Worm (Caenorhabditis elegans): Measurements from ENCODE around the gene F44E5.4.
A peak's percentile ranks its signal among the peaks of the same experiment; 100 is the strongest.

Gene F44E5.4

DNA sequence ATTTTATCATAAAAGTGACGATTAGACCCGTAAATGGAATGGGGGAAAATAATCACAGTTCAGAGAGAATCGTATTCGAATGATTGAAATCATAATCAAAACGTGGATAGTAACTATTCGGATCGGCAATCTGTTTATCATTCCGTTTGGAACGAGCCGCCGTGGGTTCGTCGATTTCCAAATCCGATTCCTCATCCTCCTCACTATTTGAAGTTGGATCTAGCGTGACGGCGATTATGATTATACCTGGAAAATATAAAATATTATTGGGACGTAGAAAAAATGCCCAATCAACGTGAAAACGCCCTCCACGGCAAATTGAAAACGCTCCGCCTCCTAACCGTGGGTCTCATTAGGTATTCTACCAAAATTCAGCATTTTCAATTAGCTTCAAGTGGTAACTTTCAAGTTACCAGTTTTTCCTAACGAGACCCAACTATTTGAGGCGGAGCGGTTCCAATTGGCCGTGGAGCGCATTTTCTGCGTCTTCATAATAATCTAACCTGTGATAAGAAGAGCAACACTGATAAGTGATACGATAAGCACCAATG lies 27.9 kb downstream of the F44E5.4 start (continued):
- TF ChIP-seq hmg-20 (GFP tag; IDR thresholded peaks at IDR 0.05) = no peak
- TF ChIP-seq unc-62 (GFP tag; optimal IDR thresholded peaks at IDR 0.05) = no peak
- no peak for TF ChIP-seq him-1 (tag; optimal IDR thresholded peaks at IDR 0.05)
- TF ChIP-seq madf-10 (tag; optimal IDR thresholded peaks at IDR 0.05) = peak; percentile 58
- TF ChIP-seq T26A5.8 (tag; optimal IDR thresholded peaks at IDR 0.05) = peak; percentile 26
- 0 out of 2 replicates have a peak, but pooled peaks have one; percentile 33 for TF ChIP-seq dox-1 (GFP tag; IDR thresholded peaks at IDR 0.05)
- no peak for TF ChIP-seq attf-6 (GFP tag; IDR thresholded peaks at IDR 0.05)
- TF ChIP-seq nfya-2 (GFP tag; IDR thresholded peaks at IDR 0.05) = no peak
- peak; percentile 47 for TF ChIP-seq tlf-1 (GFP tag; optimal IDR thresholded peaks at IDR 0.05)
- no peak for TF ChIP-seq snpc-1.3 (tag; optimal IDR thresholded peaks at IDR 0.05; ENCODE audit: insufficient read depth)
- TF ChIP-seq Y53G8AR.9 (GFP tag; conservative IDR thresholded peaks at IDR 0.05) = peak; percentile 92; the same call in 1 of the 2 replicates
- no peak for TF ChIP-seq F22D6.2 (tag; optimal IDR thresholded peaks at IDR 0.05)
- TF ChIP-seq ccch-3 (GFP tag; optimal IDR thresholded peaks at IDR 0.05) = no peak
- no peak for TF ChIP-seq D2030.7 (GFP tag; IDR thresholded peaks at IDR 0.05)
- TF ChIP-seq hlh-26 (GFP tag; conservative IDR thresholded peaks at IDR 0.05) = no peak
- peak; percentile 59 for TF ChIP-seq ZK185.1 (tag; optimal IDR thresholded peaks at IDR 0.05; ENCODE audit: poor library complexity, severe bottlenecking)
- no peak for TF ChIP-seq B0019.2 (GFP tag; conservative IDR thresholded peaks at IDR 0.05)
- no peak for TF ChIP-seq hlh-12 (tag; optimal IDR thresholded peaks at IDR 0.05)
- no peak for TF ChIP-seq let-526 (GFP tag; IDR thresholded peaks at IDR 0.05)
- TF ChIP-seq ceh-40 (GFP tag; IDR thresholded peaks at IDR 0.05) = no peak
- TF ChIP-seq B0261.1 (tag; optimal IDR thresholded peaks at IDR 0.05) = no peak
- no peak for TF ChIP-seq ama-1 (optimal IDR thresholded peaks at IDR 0.05)
- TF ChIP-seq ama-1 (GFP tag; optimal IDR thresholded peaks at IDR 0.05) = no peak
- peak; percentile 66 for TF ChIP-seq mcd-1 (GFP tag; IDR thresholded peaks at IDR 0.05)
- TF ChIP-seq K11D2.4 (GFP tag; IDR thresholded peaks at IDR 0.05) = no peak
- no peak for TF ChIP-seq F57C9.4 (tag; optimal IDR thresholded peaks at IDR 0.05)
- TF ChIP-seq snpc-3.4 (tag; optimal IDR thresholded peaks at IDR 0.05) = no peak
- peak; percentile 23; the same call in 1 of the 2 replicates for TF ChIP-seq ceh-91 (GFP tag; IDR thresholded peaks at IDR 0.05)
- no peak for TF ChIP-seq tbp1 (GFP tag; optimal IDR thresholded peaks at IDR 0.05)
- no peak for TF ChIP-seq aptf-3 (GFP tag; IDR thresholded peaks at IDR 0.05)
- TF ChIP-seq nfyb-1 (GFP tag; IDR thresholded peaks at IDR 0.05) = peak; percentile 72
- TF ChIP-seq let-607 (tag; optimal IDR thresholded peaks at IDR 0.05) = peak in 1 of 2 experiments; percentile 9
- no peak for TF ChIP-seq bed-1 (GFP tag; IDR thresholded peaks at IDR 0.05)
- no peak for TF ChIP-seq nhr-179 (tag; optimal IDR thresholded peaks at IDR 0.05)
- peak; percentile 6 for TF ChIP-seq K12H6.12 (tag; optimal IDR thresholded peaks at IDR 0.05)
- TF ChIP-seq hsf-1 (GFP tag; IDR thresholded peaks at IDR 0.05) = no peak
- TF ChIP-seq Y95B8A.8 (GFP tag; IDR thresholded peaks at IDR 0.05) = peak; percentile 49; the same call in 1 of the 2 replicates
- no peak for TF ChIP-seq Y79H2A.3 (GFP tag; conservative IDR thresholded peaks at IDR 0.05)
- TF ChIP-seq F49E8.2 (tag; optimal IDR thresholded peaks at IDR 0.05; ENCODE audit: insufficient read depth) = no peak
- TF ChIP-seq F52B5.7 (tag; optimal IDR thresholded peaks at IDR 0.05) = no peak
- no peak for TF ChIP-seq aptf-2 (GFP tag; conservative IDR thresholded peaks at IDR 0.05)
- 0 out of 2 replicates have a peak, but pooled peaks have one; percentile 23 for TF ChIP-seq zfh-2 (GFP tag; conservative IDR thresholded peaks at IDR 0.05)
- no peak for TF ChIP-seq rcor-1 (GFP tag; IDR thresholded peaks at IDR 0.05)
- TF ChIP-seq C17E4.6 (GFP tag; IDR thresholded peaks at IDR 0.05) = 0 out of 2 replicates have a peak, but pooled peaks have one; percentile 6
- no peak for TF ChIP-seq ztf-3 (GFP tag; optimal IDR thresholded peaks at IDR 0.05)
- TF ChIP-seq ztf-22 (GFP tag; optimal IDR thresholded peaks at IDR 0.05) = no peak
- TF ChIP-seq B0035.1 (tag; optimal IDR thresholded peaks at IDR 0.05) = no peak
- TF ChIP-seq akir-1 (GFP tag; optimal IDR thresholded peaks at IDR 0.05) = no peak

Data from whole organism, young adult.